Worm (Caenorhabditis elegans) whole organism, L2 larva: Measurements from ENCODE around the gene fbxa-53.

Source experiments
- aly-2 ChIP-seq: fragments of 150-350 bp; optimal IDR thresholded peaks from 2 replicates; lab custom pipeline; 2014; ENCODE audit warnings: missing biosample characterization, missing genetic modification characterization
- egl-27 ChIP-seq: sonication (generic microtip); optimal IDR thresholded peaks from 3 replicates; lab custom pipeline; 2017; ENCODE audit warnings: missing biosample characterization, missing genetic modification reagents, missing genetic modification characterization
- lin-39 ChIP-seq: fragments of 150-350 bp; optimal IDR thresholded peaks from 2 replicates; lab custom pipeline; 2014; ENCODE audit warnings: missing biosample characterization, missing genetic modification reagents, missing genetic modification characterization
- nhr-11 ChIP-seq: fragments of 150-350 bp; optimal IDR thresholded peaks from 2 replicates; lab custom pipeline; 2014; ENCODE audit warnings: missing biosample characterization, missing genetic modification characterization
- unc-62 ChIP-seq: fragments of 150-350 bp; optimal IDR thresholded peaks from 2 replicates; lab custom pipeline; 2014; ENCODE audit warnings: missing biosample characterization, missing genetic modification reagents, missing genetic modification characterization

ce11 chrX:1668748-1669147 lies 49.6 kb downstream of the fbxa-53 start, which contains the start of gene R09H3.3:
- TF ChIP-seq nhr-11 (no peak), unc-62 (no peak), egl-27 (tag; lab: Kevin White, UChicago) (no peak), aly-2 (tag; lab: Kevin White, UChicago) (no peak), lin-39 (tag; lab: Kevin White, UChicago) (no peak)
